Worm (Caenorhabditis elegans) whole organism, mixed stage, embryonic: ENCODE results near the gene irld-55.
A peak's percentile ranks its signal among the peaks of the same experiment; 100 is the strongest.

ENCODE experiments used
- elt-3 ChIP-seq: fragments of 150-350 bp; optimal IDR thresholded peaks from 2 replicates; lab custom pipeline; 2014; ENCODE audit warnings: missing biosample characterization, missing genetic modification characterization
- lin-13 ChIP-seq: fragments of 150-350 bp; optimal IDR thresholded peaks from 2 replicates; lab custom pipeline; 2014; ENCODE audit warnings: missing biosample characterization, missing genetic modification characterization
- nhr-12 ChIP-seq: fragments of 150-350 bp; optimal IDR thresholded peaks from 2 replicates; lab custom pipeline; 2014; ENCODE audit warnings: missing biosample characterization, missing genetic modification characterization
- snpc-4 ChIP-seq: fragments of 150-350 bp; optimal IDR thresholded peaks from 2 replicates; lab custom pipeline; 2014; ENCODE audit warnings: missing biosample characterization, missing genetic modification characterization
- unc-39 ChIP-seq: fragments of 150-350 bp; optimal IDR thresholded peaks from 2 replicates; lab custom pipeline; 2014; ENCODE audit warnings: missing biosample characterization, missing genetic modification characterization

ce11 chrIV:13979797-13980459 lies 40.1 kb upstream of the irld-55 start, which contains the start of gene dnbp-1:
- TF ChIP-seq nhr-12 (tag; lab: Kevin White, UChicago): no peak
- TF ChIP-seq unc-39 (tag; lab: Kevin White, UChicago): no peak
- TF ChIP-seq elt-3 (tag; lab: Kevin White, UChicago): no peak
- peak; percentile 69 for TF ChIP-seq lin-13 (tag; lab: Kevin White, UChicago)
- TF ChIP-seq snpc-4 (tag; lab: Kevin White, UChicago): no peak
